Fruit fly (Drosophila melanogaster): ENCODE measurements around the gene Krn.

Gene Krn

DNA sequence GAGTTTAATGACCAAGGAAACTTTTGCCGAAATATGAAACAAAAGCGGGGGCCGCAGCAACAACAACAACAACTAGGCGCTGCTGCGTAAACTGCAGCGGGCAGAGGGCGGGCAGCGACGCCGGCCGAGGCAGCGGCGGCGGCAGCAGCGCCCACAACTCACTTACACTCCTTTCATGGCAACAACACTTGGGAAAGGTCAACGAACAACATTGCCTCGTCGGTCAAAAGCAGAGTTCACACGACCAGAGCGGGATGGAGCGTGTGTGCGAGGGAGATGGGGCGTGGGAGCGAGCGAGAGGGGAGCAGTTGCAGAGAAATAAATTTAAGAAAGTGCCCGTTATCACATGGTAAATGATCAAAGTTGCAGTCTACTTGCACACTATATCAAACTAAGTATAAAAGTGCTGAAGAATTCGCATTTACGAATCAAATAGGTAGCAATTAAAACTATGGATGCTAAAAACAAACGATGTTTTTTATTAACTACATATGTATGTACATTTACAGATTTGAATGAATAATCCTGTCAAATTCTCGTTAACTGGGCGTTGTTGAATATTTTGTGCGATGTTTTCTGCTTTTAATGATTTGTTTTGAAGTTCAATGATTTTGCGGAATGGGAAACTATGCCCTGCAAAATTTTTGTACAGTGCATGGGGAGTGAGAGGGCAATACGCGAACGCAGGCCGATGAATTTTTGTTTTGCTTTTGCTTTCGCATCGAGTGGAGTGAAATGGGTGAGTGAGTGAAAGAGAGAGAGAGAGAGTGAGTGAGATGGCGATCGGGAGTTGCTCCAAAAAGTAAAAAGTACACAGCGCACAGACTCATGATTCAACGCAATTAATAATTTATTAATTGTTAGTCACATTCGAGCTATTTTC lies 45.7 kb downstream of the Krn start (continued):
- TF ChIP-seq Blimp-1 (GFP tag; optimal IDR thresholded peaks at IDR 0.05) (peak; percentile 38), hb (GFP tag; IDR thresholded peaks at IDR 0.05; ENCODE audit: partially characterized antibody) (no peak), nmo (GFP tag; optimal IDR thresholded peaks at IDR 0.05) (peak; percentile 24), tx (GFP tag; optimal IDR thresholded peaks at IDR 0.05) (no peak), CG17802 (tag; optimal IDR thresholded peaks at IDR 0.05) (no peak), CG1647 (GFP tag; optimal IDR thresholded peaks at IDR 0.05) (no peak), dati (GFP tag; IDR thresholded peaks at IDR 0.05) (no peak), CG7987 (GFP tag; optimal IDR thresholded peaks at IDR 0.05) (no peak), CG14441 (GFP tag; IDR thresholded peaks at IDR 0.05) (no peak), sima (GFP tag; optimal IDR thresholded peaks at IDR 0.05) (no peak), CG14965 (GFP tag; optimal IDR thresholded peaks at IDR 0.05; ENCODE audit: borderline replicate concordance) (no peak), insv (GFP tag; optimal IDR thresholded peaks at IDR 0.05) (no peak), CG11504 (tag; optimal IDR thresholded peaks at IDR 0.05) (peak; percentile 47), Xbp1 (GFP tag; optimal IDR thresholded peaks at IDR 0.05) (no peak), Taf1 (GFP tag; IDR thresholded peaks at IDR 0.05) (no peak), sug (tag; optimal IDR thresholded peaks at IDR 0.05) (no peak), sd (tag; optimal IDR thresholded peaks at IDR 0.05) (no peak), CG13624 (GFP tag; optimal IDR thresholded peaks at IDR 0.05) (no peak), CG11696 (GFP tag; IDR thresholded peaks at IDR 0.05) (no peak), stwl (tag; optimal IDR thresholded peaks at IDR 0.05) (no peak), Trl (optimal IDR thresholded peaks at IDR 0.05) (peak in 1 of 2 experiments; percentile 9), Trl (GFP tag; optimal IDR thresholded peaks at IDR 0.05) (no peak), rib (GFP tag; IDR thresholded peaks at IDR 0.05) (no peak), ci (GFP tag; IDR thresholded peaks at IDR 0.05) (no peak), Dip3 (GFP tag; optimal IDR thresholded peaks at IDR 0.05) (no peak), CG9727 (GFP tag; optimal IDR thresholded peaks at IDR 0.05) (peak; percentile 8), hbn (GFP tag; IDR thresholded peaks at IDR 0.05; ENCODE audit: partially characterized antibody) (no peak), D (optimal IDR thresholded peaks at IDR 0.05) (no peak), D (GFP tag; optimal IDR thresholded peaks at IDR 0.05) (peak; percentile 42), CG12236 (GFP tag; optimal IDR thresholded peaks at IDR 0.05) (no peak), eve (GFP tag; optimal IDR thresholded peaks at IDR 0.05) (peak in 1 of 2 experiments; percentile 32), Myb (GFP tag; optimal IDR thresholded peaks at IDR 0.05) (no peak), lola (GFP tag; optimal IDR thresholded peaks at IDR 0.05) (peak in 1 of 3 experiments; percentile 3), ind (GFP tag; optimal IDR thresholded peaks at IDR 0.05) (no peak), BEAF-32 (GFP tag; optimal IDR thresholded peaks at IDR 0.05) (no peak), Xrp1 (GFP tag; IDR thresholded peaks at IDR 0.05) (no peak), trh (GFP tag; optimal IDR thresholded peaks at IDR 0.05) (no peak), knrl (GFP tag; IDR thresholded peaks at IDR 0.05; ENCODE audit: partially characterized antibody) (no peak), CG12299 (tag; optimal IDR thresholded peaks at IDR 0.05) (no peak), CG10979 (tag; optimal IDR thresholded peaks at IDR 0.05) (peak; percentile 30), dmrt11E (tag; optimal IDR thresholded peaks at IDR 0.05) (no peak), CG15073 (GFP tag; optimal IDR thresholded peaks at IDR 0.05) (no peak), maf-S (GFP tag; optimal IDR thresholded peaks at IDR 0.05) (no peak), br (optimal IDR thresholded peaks at IDR 0.05) (no peak), run (tag; optimal IDR thresholded peaks at IDR 0.05) (no peak), Vsx1 (GFP tag; optimal IDR thresholded peaks at IDR 0.05) (no peak), corto (GFP tag; optimal IDR thresholded peaks at IDR 0.05) (no peak), CG12071 (GFP tag; optimal IDR thresholded peaks at IDR 0.05) (no peak), CG12391 (tag; optimal IDR thresholded peaks at IDR 0.05) (no peak), CG13123 (GFP tag; optimal IDR thresholded peaks at IDR 0.05) (no peak)

All from whole organism, embryonic.